Fruit fly (Drosophila melanogaster) whole organism, embryonic: ENCODE measurements around the gene sip3.

Experiments
- CG10543 ChIP-seq: fragments of 200-800 bp; sonication (Bioruptor generic); optimal IDR thresholded peaks from 3 replicates; lab custom pipeline; 2017; ENCODE audit warnings: missing biosample characterization, mild to moderate bottlenecking, missing genetic modification characterization, moderate library complexity
- Oli ChIP-seq: fragments of 200-800 bp; sonication (Bioruptor generic); optimal IDR thresholded peaks from 2 replicates; lab custom pipeline; 2018; ENCODE audit warnings: missing biosample characterization, mild to moderate bottlenecking, missing genetic modification characterization, moderate library complexity
- ash1 ChIP-seq: fragments of 200-800 bp; sonication (Bioruptor generic); optimal IDR thresholded peaks from 2 replicates; lab custom pipeline; 2018; ENCODE audit warnings: missing biosample characterization, mild to moderate bottlenecking, missing genetic modification characterization
- lab ChIP-seq: fragments of 200-800 bp; sonication (Bioruptor generic); optimal IDR thresholded peaks from 3 replicates; lab custom pipeline; 2017; ENCODE audit warnings: missing biosample characterization, missing genetic modification characterization, mild to moderate bottlenecking, moderate library complexity, missing genetic modification reagents
- zen2 ChIP-seq: fragments of 200-800 bp; sonication (Bioruptor generic); IDR thresholded peaks from 3 replicates; pipeline ENCODE4 v1.3.6; 2022; ENCODE audit warnings: missing biosample characterization, missing genetic modification characterization; ENCODE audit not compliant: partially characterized antibody

The sip3 gene

dm6 chr3R:31824200-31824599 is 52.2 kb downstream of the sip3 start (continued):
- TF ChIP-seq zen2 = 0 out of 3 replicates have a peak, but pooled peaks have one; percentile 10
- TF ChIP-seq Oli (tag; lab: Kevin White, UChicago) = no peak
- no peak for TF ChIP-seq ash1 (GFP tag; lab: Kevin White, UChicago)
- TF ChIP-seq lab (GFP tag; lab: Kevin White, UChicago) = peak; percentile 16
- no peak for TF ChIP-seq CG10543 (GFP tag; lab: Kevin White, UChicago)
